Fruit fly (Drosophila melanogaster) whole organism, larva: ENCODE results near the gene Atg14.

Source experiments
- noc ChIP-seq: fragments of 200-800 bp; sonication (Bioruptor generic); optimal IDR thresholded peaks from 3 replicates; lab custom pipeline; 2019; ENCODE audit warnings: missing biosample characterization, mild to moderate bottlenecking, missing genetic modification characterization, moderate library complexity

Gene Atg14

dm6 chr3R:29086896-29087295, 29.3 kb upstream of the Atg14 start:
- TF ChIP-seq noc (tag; lab: Kevin White, UChicago) = no peak

- no peak for TF ChIP-seq noc (tag; lab: Kevin White, UChicago)
Measured at dm6 chr3R:29087302-29087782, 28.8 kb upstream of the Atg14 start.

- no peak for TF ChIP-seq noc (tag; lab: Kevin White, UChicago)
Measured at dm6 chr3R:29087926-29088487, 28.2 kb upstream of the Atg14 start.

- no peak for TF ChIP-seq noc (tag; lab: Kevin White, UChicago)
Measured at dm6 chr3R:29088938-29089661, 27.1 kb upstream of the Atg14 start.

- TF ChIP-seq noc (tag; lab: Kevin White, UChicago) = no peak
Measured at dm6 chr3R:29089662-29090007, 26.6 kb upstream of the Atg14 start.

dm6 chr3R:29091609-29092008, 24.6 kb upstream of the Atg14 start:
- no peak for TF ChIP-seq noc (tag; lab: Kevin White, UChicago)

- TF ChIP-seq noc (tag; lab: Kevin White, UChicago) = no peak
Measured at dm6 chr3R:29094152-29094551, 22.0 kb upstream of the Atg14 start.

- no peak for TF ChIP-seq noc (tag; lab: Kevin White, UChicago)
Measured at dm6 chr3R:29095525-29095924, 20.7 kb upstream of the Atg14 start.

dm6 chr3R:29096009-29096443, 20.2 kb upstream of the Atg14 start:
- no peak for TF ChIP-seq noc (tag; lab: Kevin White, UChicago)

- TF ChIP-seq noc (tag; lab: Kevin White, UChicago) = no peak
Measured at dm6 chr3R:29098022-29098421, 18.2 kb upstream of the Atg14 start.

dm6 chr3R:29103227-29103626, 13.0 kb upstream of the Atg14 start:
- no peak for TF ChIP-seq noc (tag; lab: Kevin White, UChicago)

dm6 chr3R:29111795-29112194, 4.4 kb upstream of the Atg14 start:
- peak; percentile 82 for TF ChIP-seq noc (tag; lab: Kevin White, UChicago)

- peak; percentile 60 for TF ChIP-seq noc (tag; lab: Kevin White, UChicago)
Measured at dm6 chr3R:29112398-29113150, 3.6 kb upstream of the Atg14 start, which contains the start of the genes alpha-Man-Ib and Pdhb. TSS of gene alpha-Man-Ib (minus strand) at chr3R:29112822. TSS of gene Pdhb (plus strand) at chr3R:29113071.

dm6 chr3R:29113392-29113791, 2.8 kb upstream of the Atg14 start:
- no peak for TF ChIP-seq noc (tag; lab: Kevin White, UChicago)

- peak; percentile 63 for TF ChIP-seq noc (tag; lab: Kevin White, UChicago)
Measured at dm6 chr3R:29122817-29123611, 6.8 kb downstream of the Atg14 start, which contains the start of the genes yem and Ctl2. TSS of gene yem (minus strand) at chr3R:29122879. TSS of gene Ctl2 (plus strand) at chr3R:29123370.
